Fruit fly (Drosophila melanogaster): Measurements from ENCODE around the gene CG8097.
A peak's percentile ranks its signal among the peaks of the same experiment; 100 is the strongest.

Gene CG8097

dm6 chrX:15593477-15594229 is 10.7 kb downstream of the CG8097 start, which contains the start of gene Chsy (continued):
- TF ChIP-seq dac (GFP tag; optimal IDR thresholded peaks at IDR 0.05), result no peak
- no peak for TF ChIP-seq CG31627 (GFP tag; optimal IDR thresholded peaks at IDR 0.05)
- TF ChIP-seq Eip75B (GFP tag; optimal IDR thresholded peaks at IDR 0.05), result no peak
- no peak for TF ChIP-seq CG6276 (GFP tag; optimal IDR thresholded peaks at IDR 0.05)
- peak in 1 of 2 experiments; percentile 36 for TF ChIP-seq salr (GFP tag; optimal IDR thresholded peaks at IDR 0.05)
- TF ChIP-seq Gug (GFP tag; IDR thresholded peaks at IDR 0.05), result 0 out of 2 replicates have a peak, but pooled peaks have one; percentile 11
- TF ChIP-seq ss (GFP tag; optimal IDR thresholded peaks at IDR 0.05), result no peak
- TF ChIP-seq CG8119 (GFP tag; IDR thresholded peaks at IDR 0.05), result peak; percentile 36; the same call in 1 of the 3 replicates
- TF ChIP-seq Met (GFP tag; optimal IDR thresholded peaks at IDR 0.05), result no peak

dm6 chrX:15594230-15594857 is 11.4 kb downstream of the CG8097 start:
- no peak for TF ChIP-seq Ets21C (GFP tag; optimal IDR thresholded peaks at IDR 0.05)
- peak; percentile 19 for TF ChIP-seq lz (GFP tag; optimal IDR thresholded peaks at IDR 0.05)
- TF ChIP-seq Eip78C (GFP tag), result peak; percentile 53
- no peak for TF ChIP-seq CG1621 (tag; optimal IDR thresholded peaks at IDR 0.05)
- TF ChIP-seq CG11294 (GFP tag; IDR thresholded peaks at IDR 0.05), result no peak
- no peak for TF ChIP-seq Ets96B (tag; optimal IDR thresholded peaks at IDR 0.05)
- TF ChIP-seq eg (GFP tag; IDR thresholded peaks at IDR 0.05), result no peak
- no peak for TF ChIP-seq CG6808 (GFP tag; optimal IDR thresholded peaks at IDR 0.05)
- no peak for TF ChIP-seq CG8119 (GFP tag; IDR thresholded peaks at IDR 0.05)
- TF ChIP-seq fd85E (GFP tag; optimal IDR thresholded peaks at IDR 0.05), result no peak
- TF ChIP-seq Hr38 (GFP tag; optimal IDR thresholded peaks at IDR 0.05), result no peak
- TF ChIP-seq svp (GFP tag), result peak; percentile 38
- no peak for TF ChIP-seq Gug (GFP tag; IDR thresholded peaks at IDR 0.05)
- TF ChIP-seq Smox (GFP tag; optimal IDR thresholded peaks at IDR 0.05), result peak; percentile 13
- TF ChIP-seq CG4318 (GFP tag; optimal IDR thresholded peaks at IDR 0.05), result no peak
- TF ChIP-seq cyc (GFP tag; optimal IDR thresholded peaks at IDR 0.05), result peak; percentile 41
- TF ChIP-seq fkh (GFP tag; optimal IDR thresholded peaks at IDR 0.05), result no peak
- peak; percentile 19 for TF ChIP-seq Met (GFP tag; optimal IDR thresholded peaks at IDR 0.05)
- peak; percentile 49 for TF ChIP-seq CG31627 (GFP tag; optimal IDR thresholded peaks at IDR 0.05)
- TF ChIP-seq CG6163 (GFP tag; IDR thresholded peaks at IDR 0.05), result 0 out of 3 replicates have a peak, but pooled peaks have one; percentile 12
- no peak for TF ChIP-seq Hr4 (GFP tag; optimal IDR thresholded peaks at IDR 0.05)
- no peak for TF ChIP-seq CG11762 (GFP tag; optimal IDR thresholded peaks at IDR 0.05; ENCODE audit: insufficient read depth)
- TF ChIP-seq pdm3 (GFP tag; optimal IDR thresholded peaks at IDR 0.05), result no peak
- no peak for TF ChIP-seq Lpt (GFP tag; optimal IDR thresholded peaks at IDR 0.05)
- TF ChIP-seq CG8632 (GFP tag; optimal IDR thresholded peaks at IDR 0.05), result no peak
- TF ChIP-seq topi (GFP tag; optimal IDR thresholded peaks at IDR 0.05), result no peak
- TF ChIP-seq Hr39 (GFP tag; optimal IDR thresholded peaks at IDR 0.05), result peak; percentile 55
- peak in 1 of 2 experiments; percentile 6 for TF ChIP-seq ss (GFP tag; optimal IDR thresholded peaks at IDR 0.05)

dm6 chrX:15599697-15600096 is 16.7 kb downstream of the CG8097 start:
- TF ChIP-seq cyc (GFP tag; optimal IDR thresholded peaks at IDR 0.05) (peak; percentile 33), Hr39 (GFP tag; optimal IDR thresholded peaks at IDR 0.05) (peak; percentile 35), Blimp-1 (GFP tag; optimal IDR thresholded peaks at IDR 0.05) (no peak), dsx (GFP tag; optimal IDR thresholded peaks at IDR 0.05; ENCODE audit: poor library complexity, severe bottlenecking) (no peak), Sox14 (GFP tag; optimal IDR thresholded peaks at IDR 0.05) (no peak), CG3032 (tag; optimal IDR thresholded peaks at IDR 0.05) (no peak), fd59A (GFP tag; optimal IDR thresholded peaks at IDR 0.05) (no peak), CG9139 (GFP tag; optimal IDR thresholded peaks at IDR 0.05) (no peak), topi (GFP tag; optimal IDR thresholded peaks at IDR 0.05) (peak; percentile 11), CG6163 (GFP tag; IDR thresholded peaks at IDR 0.05) (peak; percentile 48; the same call in 2 of the 3 replicates), CG4318 (GFP tag; optimal IDR thresholded peaks at IDR 0.05) (no peak), CG10669 (GFP tag; optimal IDR thresholded peaks at IDR 0.05) (no peak), svp (GFP tag) (peak; percentile 65), CG32006 (GFP tag; optimal IDR thresholded peaks at IDR 0.05) (peak; percentile 56), CG8119 (GFP tag; IDR thresholded peaks at IDR 0.05) (peak; percentile 61), Sox15 (GFP tag; optimal IDR thresholded peaks at IDR 0.05) (no peak), Ets21C (GFP tag; optimal IDR thresholded peaks at IDR 0.05) (no peak), CG6808 (GFP tag; optimal IDR thresholded peaks at IDR 0.05) (no peak), Eip78C (GFP tag) (peak; percentile 79), CG11902 (GFP tag; optimal IDR thresholded peaks at IDR 0.05) (no peak), CG8319 (GFP tag; optimal IDR thresholded peaks at IDR 0.05) (peak; percentile 14), CG15336 (GFP tag; IDR thresholded peaks at IDR 0.05) (peak; percentile 78), salr (GFP tag; optimal IDR thresholded peaks at IDR 0.05) (no peak), lz (GFP tag; optimal IDR thresholded peaks at IDR 0.05) (peak; percentile 29), spab (GFP tag; optimal IDR thresholded peaks at IDR 0.05) (no peak)
